Worm (Caenorhabditis elegans): ENCODE results near the gene C02F12.8.

- TF ChIP-seq tbx-11 (GFP tag; IDR thresholded peaks at IDR 0.05) = no peak
- no peak for TF ChIP-seq ceh-13 (GFP tag; optimal IDR thresholded peaks at IDR 0.05)
These were observed 40.7 kb upstream of the C02F12.8 start, which contains the start of gene tag-18 for ce11 chrX:3733732-3734131.

Measured in whole organism, early embryonic.